Worm (Caenorhabditis elegans): Measurements from ENCODE around the gene nhx-1.

The nhx-1 gene

DNA sequence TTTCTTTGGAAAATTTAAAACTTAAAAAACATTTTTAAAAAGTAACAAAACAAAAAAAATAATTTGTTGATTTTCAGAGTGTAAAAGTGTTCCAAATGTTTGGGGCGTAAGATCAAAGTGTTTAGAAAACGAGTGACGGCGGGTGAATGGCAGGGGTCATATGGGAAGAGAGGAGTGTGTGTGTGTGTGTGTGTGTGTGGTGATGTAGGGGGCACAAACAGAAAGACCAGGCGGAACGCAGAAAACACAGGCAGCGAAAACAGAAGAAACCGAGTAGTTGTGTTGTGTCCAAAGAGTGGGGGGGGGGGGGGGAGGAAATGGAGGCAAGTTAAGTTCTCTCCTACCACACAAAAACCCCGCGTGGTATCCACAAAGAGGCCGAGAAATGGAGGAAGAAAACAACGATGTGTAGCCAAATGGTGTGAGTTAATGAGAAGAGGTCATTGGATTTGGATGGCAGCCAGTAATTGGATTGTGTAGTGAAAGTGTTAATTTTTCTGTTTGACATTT, 23.3 kb downstream of the nhx-1 start, which contains the start of gene B0395.3 (continued):
- TF ChIP-seq F23B12.7 (tag; optimal IDR thresholded peaks at IDR 0.05; ENCODE audit: insufficient read depth) (no peak), ztf-28 (GFP tag; IDR thresholded peaks at IDR 0.05) (no peak), F39B2.1 (GFP tag; IDR thresholded peaks at IDR 0.05) (no peak), mxl-1 (tag; optimal IDR thresholded peaks at IDR 0.05) (no peak), hsf-1 (GFP tag; IDR thresholded peaks at IDR 0.05) (no peak), bed-2 (GFP tag; IDR thresholded peaks at IDR 0.05) (no peak), T26A5.8 (tag; optimal IDR thresholded peaks at IDR 0.05) (no peak), attf-5 (GFP tag; optimal IDR thresholded peaks at IDR 0.05) (peak; percentile 51), cebp-2 (GFP tag; IDR thresholded peaks at IDR 0.05) (no peak), ztf-18 (tag; optimal IDR thresholded peaks at IDR 0.05) (no peak), rpc-1 (optimal IDR thresholded peaks at IDR 0.05) (no peak), rpc-1 (tag; optimal IDR thresholded peaks at IDR 0.05) (no peak), nhr-179 (tag; optimal IDR thresholded peaks at IDR 0.05) (no peak), egl-18 (GFP tag; IDR thresholded peaks at IDR 0.05) (no peak), cebp-1 (GFP tag; IDR thresholded peaks at IDR 0.05) (no peak), cebp-1 (tag; optimal IDR thresholded peaks at IDR 0.05) (peak; percentile 75), nfya-1 (tag; optimal IDR thresholded peaks at IDR 0.05; ENCODE audit: borderline replicate concordance, insufficient read depth) (no peak), B0336.3 (GFP tag; IDR thresholded peaks at IDR 0.05) (0 out of 2 replicates have a peak, but pooled peaks have one; percentile 30), dpl-1 (GFP tag; optimal IDR thresholded peaks at IDR 0.05) (no peak), Y56A3A.18 (GFP tag; IDR thresholded peaks at IDR 0.05) (no peak), akir-1 (GFP tag; optimal IDR thresholded peaks at IDR 0.05) (no peak), C17E4.6 (GFP tag; IDR thresholded peaks at IDR 0.05) (no peak), pbrm-1 (GFP tag; IDR thresholded peaks at IDR 0.05) (peak; percentile 62; the same call in 1 of the 2 replicates), let-526 (GFP tag; IDR thresholded peaks at IDR 0.05) (no peak), Y95B8A.8 (GFP tag; IDR thresholded peaks at IDR 0.05) (no peak), Y79H2A.3 (GFP tag; conservative IDR thresholded peaks at IDR 0.05) (no peak), sdz-38 (tag; optimal IDR thresholded peaks at IDR 0.05) (no peak), lin-26 (GFP tag; IDR thresholded peaks at IDR 0.05) (peak; percentile 60), athp-1 (tag; optimal IDR thresholded peaks at IDR 0.05) (no peak), egrh-3 (GFP tag; IDR thresholded peaks at IDR 0.05) (peak; percentile 87), die-1 (tag; optimal IDR thresholded peaks at IDR 0.05) (peak; percentile 17), ceh-27 (GFP tag; optimal IDR thresholded peaks at IDR 0.05) (peak; percentile 76), hrde-1 (tag; optimal IDR thresholded peaks at IDR 0.05; ENCODE audit: borderline replicate concordance) (no peak), F37B4.10 (GFP tag; IDR thresholded peaks at IDR 0.05) (no peak), ztf-26 (tag; optimal IDR thresholded peaks at IDR 0.05) (peak; percentile 30), B0019.2 (GFP tag; conservative IDR thresholded peaks at IDR 0.05) (no peak), mel-28 (tag; optimal IDR thresholded peaks at IDR 0.05; ENCODE audit: borderline replicate concordance) (no peak), tbx-9 (tag; optimal IDR thresholded peaks at IDR 0.05; ENCODE audit: borderline replicate concordance) (no peak), lsl-1 (GFP tag; optimal IDR thresholded peaks at IDR 0.05) (no peak), tlf-1 (GFP tag; optimal IDR thresholded peaks at IDR 0.05) (no peak), aptf-2 (GFP tag; conservative IDR thresholded peaks at IDR 0.05) (no peak), Y53G8AR.9 (GFP tag; conservative IDR thresholded peaks at IDR 0.05) (no peak), ztf-25 (GFP tag; IDR thresholded peaks at IDR 0.05) (no peak), mes-4 (tag; optimal IDR thresholded peaks at IDR 0.05) (no peak), dpff-1 (tag; optimal IDR thresholded peaks at IDR 0.05) (no peak), fkh-3 (tag; optimal IDR thresholded peaks at IDR 0.05) (no peak), snpc-3.4 (tag; optimal IDR thresholded peaks at IDR 0.05) (no peak), hlh-26 (GFP tag; conservative IDR thresholded peaks at IDR 0.05) (no peak), ztf-22 (GFP tag; optimal IDR thresholded peaks at IDR 0.05) (no peak), attf-6 (GFP tag; IDR thresholded peaks at IDR 0.05) (no peak)

Measured in whole organism, young adult.